Worm (Caenorhabditis elegans) whole organism, L4 larva: Measurements from ENCODE around the gene acs-1.
A peak's percentile ranks its signal among the peaks of the same experiment; 100 is the strongest.

Experiments used
- D1046.2 ChIP-seq: fragments of 200-800 bp; sonication (Bioruptor generic); IDR thresholded peaks from 2 replicates; pipeline ENCODE4 v1.3.6; 2022; ENCODE audit warnings: missing genetic modification characterization, missing compliant biosample characterization
- F49E8.2 ChIP-seq: sonication (generic microtip); optimal IDR thresholded peaks from 2 replicates; lab custom pipeline; 2016; ENCODE audit warnings: missing compliant biosample characterization, mild to moderate bottlenecking, missing genetic modification characterization, borderline replicate concordance
- Y5F2A.4 ChIP-seq: fragments of 200-800 bp; sonication (Bioruptor generic); optimal IDR thresholded peaks from 2 replicates; lab custom pipeline; 2018; ENCODE audit warnings: mild to moderate bottlenecking, missing genetic modification characterization, missing compliant biosample characterization
- arid-1 ChIP-seq: fragments of 200-800 bp; sonication (Bioruptor generic); conservative IDR thresholded peaks from 2 replicates; pipeline ENCODE4 v1.3.6; 2022; ENCODE audit warnings: missing genetic modification reagents, missing genetic modification characterization, missing compliant biosample characterization
- ceh-20 ChIP-seq: fragments of 200-800 bp; sonication (Bioruptor generic); IDR thresholded peaks from 2 replicates; pipeline ENCODE4 v1.3.6; 2022; ENCODE audit warnings: missing genetic modification reagents, missing genetic modification characterization, missing compliant biosample characterization
- ceh-28 ChIP-seq: fragments of 150-350 bp; optimal IDR thresholded peaks from 2 replicates; lab custom pipeline; 2014; ENCODE audit warnings: missing biosample characterization, missing genetic modification reagents, missing genetic modification characterization
- ceh-44 ChIP-seq: fragments of 200-800 bp; sonication (Bioruptor generic); IDR thresholded peaks from 2 replicates; pipeline ENCODE4 v1.3.6; 2022; ENCODE audit warnings: missing genetic modification reagents, missing genetic modification characterization, missing compliant biosample characterization
- ces-1 ChIP-seq: fragments of 150-350 bp; sonication (generic microtip); optimal IDR thresholded peaks from 4 replicates; lab custom pipeline; 2014; ENCODE audit warnings: missing biosample characterization, missing genetic modification reagents, missing genetic modification characterization
- ctbp-1 ChIP-seq: fragments of 200-800 bp; sonication (Bioruptor generic); IDR thresholded peaks from 2 replicates; pipeline ENCODE4 v1.3.6; 2022; ENCODE audit warnings: missing genetic modification reagents, missing genetic modification characterization, missing compliant biosample characterization
- dmd-8 ChIP-seq: fragments of 200-800 bp; sonication (Bioruptor generic); IDR thresholded peaks from 2 replicates; pipeline ENCODE4 v1.3.6; 2022; ENCODE audit warnings: missing genetic modification characterization, missing compliant biosample characterization
- dmd-9 ChIP-seq: fragments of 200-800 bp; sonication (Bioruptor generic); IDR thresholded peaks from 2 replicates; pipeline ENCODE4 v1.3.6; 2022; ENCODE audit warnings: missing genetic modification reagents, missing genetic modification characterization, missing compliant biosample characterization
- duxl-1 ChIP-seq: sonication (generic microtip); optimal IDR thresholded peaks from 2 replicates; lab custom pipeline; 2016; ENCODE audit warnings: mild to moderate bottlenecking, missing genetic modification characterization, moderate library complexity, missing compliant biosample characterization; ENCODE audit not compliant: poor library complexity
- egl-27 ChIP-seq: sonication (generic microtip); optimal IDR thresholded peaks from 3 replicates; lab custom pipeline; 2017; ENCODE audit warnings: missing biosample characterization, missing genetic modification reagents, missing genetic modification characterization
- fkh-10 ChIP-seq: fragments of 150-350 bp; optimal IDR thresholded peaks from 2 replicates; lab custom pipeline; 2014; ENCODE audit warnings: missing biosample characterization, missing genetic modification reagents, missing genetic modification characterization
- fos-1 ChIP-seq: fragments of 150-350 bp; optimal IDR thresholded peaks from 2 replicates; lab custom pipeline; 2014; ENCODE audit warnings: missing biosample characterization, missing genetic modification characterization
- gei-8 ChIP-seq: fragments of 200-800 bp; sonication (Bioruptor generic); optimal IDR thresholded peaks from 2 replicates; lab custom pipeline; 2018; ENCODE audit warnings: mild to moderate bottlenecking, missing genetic modification characterization, missing compliant biosample characterization
- hif-1 ChIP-seq, 2 experiments: sonication (generic microtip); optimal IDR thresholded peaks; 2 replicates each; lab custom pipeline; 2016 to 2017; ENCODE audit warnings: missing compliant biosample characterization in 2 of 2, missing genetic modification characterization in 2 of 2, missing genetic modification reagents in 2 of 2, missing genotype in 2 of 2, mild to moderate bottlenecking in 1 of 2
- hlh-11 ChIP-seq: fragments of 200-800 bp; sonication (Bioruptor generic); optimal IDR thresholded peaks from 2 replicates; lab custom pipeline; 2018; ENCODE audit warnings: mild to moderate bottlenecking, missing genetic modification characterization, missing compliant biosample characterization
- hmg-1.1 ChIP-seq: fragments of 200-800 bp; sonication (Bioruptor generic); IDR thresholded peaks from 2 replicates; pipeline ENCODE4 v1.3.6; 2022; ENCODE audit warnings: missing genetic modification reagents, missing genetic modification characterization, missing compliant biosample characterization
- jun-1 ChIP-seq: fragments of 150-350 bp; optimal IDR thresholded peaks from 2 replicates; lab custom pipeline; 2014; ENCODE audit warnings: missing biosample characterization, missing genetic modification reagents, missing genetic modification characterization
- lim-7 ChIP-seq: fragments of 200-800 bp; sonication (Bioruptor generic); IDR thresholded peaks from 2 replicates; pipeline ENCODE4 v1.3.6; 2022; ENCODE audit warnings: missing genetic modification characterization, missing compliant biosample characterization
- lin-15B ChIP-seq: fragments of 150-350 bp; sonication (generic microtip); optimal IDR thresholded peaks from 3 replicates; lab custom pipeline; 2014; ENCODE audit warnings: missing biosample characterization, missing genetic modification characterization
- lin-38 ChIP-seq: fragments of 200-800 bp; sonication (Bioruptor generic); IDR thresholded peaks from 2 replicates; pipeline ENCODE4 v1.3.6; 2022; ENCODE audit warnings: missing genetic modification reagents, missing genetic modification characterization, missing compliant biosample characterization
- lin-39 ChIP-seq: fragments of 150-350 bp; optimal IDR thresholded peaks from 2 replicates; lab custom pipeline; 2014; ENCODE audit warnings: missing biosample characterization, missing genetic modification reagents, missing genetic modification characterization
- lir-3 ChIP-seq: sonication (generic microtip); optimal IDR thresholded peaks from 2 replicates; lab custom pipeline; 2016; ENCODE audit warnings: mild to moderate bottlenecking, missing genetic modification characterization, missing compliant biosample characterization
- lsy-2 ChIP-seq, 2 experiments: fragments of 150-350 bp in 1 of 2; sonication (generic microtip) in 1 of 2; optimal IDR thresholded peaks; 2 replicates each; lab custom pipeline; 2014 to 2017; ENCODE audit warnings: missing biosample characterization in 2 of 2, missing genetic modification characterization in 2 of 2
- madf-9 ChIP-seq: fragments of 200-800 bp; sonication (Bioruptor generic); conservative IDR thresholded peaks from 2 replicates; pipeline ENCODE4 v1.3.6; 2022; ENCODE audit warnings: missing genetic modification reagents, missing genetic modification characterization, missing compliant biosample characterization
- mdl-1 ChIP-seq, 2 experiments: fragments of 150-350 bp in 1 of 2; sonication (generic microtip) in 1 of 2; optimal IDR thresholded peaks; 2 replicates each; lab custom pipeline; 2014 to 2017; ENCODE audit warnings: missing biosample characterization in 2 of 2, missing genetic modification characterization in 2 of 2
- mxl-3 ChIP-seq: fragments of 200-800 bp; sonication (Bioruptor generic); optimal IDR thresholded peaks from 2 replicates; lab custom pipeline; 2018; ENCODE audit warnings: mild to moderate bottlenecking, missing genetic modification characterization, missing compliant biosample characterization
- nhr-10 ChIP-seq: fragments of 150-350 bp; optimal IDR thresholded peaks from 2 replicates; lab custom pipeline; 2014; ENCODE audit warnings: missing biosample characterization, missing genetic modification characterization
- nhr-11 ChIP-seq: fragments of 150-350 bp; optimal IDR thresholded peaks from 2 replicates; lab custom pipeline; 2014; ENCODE audit warnings: missing biosample characterization, missing genetic modification characterization
- nhr-28 ChIP-seq: fragments of 150-350 bp; optimal IDR thresholded peaks from 2 replicates; lab custom pipeline; 2014; ENCODE audit warnings: missing biosample characterization, missing genetic modification characterization
- nhr-41 ChIP-seq: fragments of 200-800 bp; sonication (Bioruptor generic); IDR thresholded peaks from 2 replicates; pipeline ENCODE4 v1.3.6; 2022; ENCODE audit warnings: missing genetic modification reagents, missing genetic modification characterization, missing compliant biosample characterization
- nhr-42 ChIP-seq: fragments of 200-800 bp; sonication (Bioruptor generic); IDR thresholded peaks from 2 replicates; pipeline ENCODE4 v1.3.6; 2022; ENCODE audit warnings: missing genetic modification characterization, missing compliant biosample characterization
- nhr-48 ChIP-seq: sonication (generic microtip); optimal IDR thresholded peaks from 2 replicates; lab custom pipeline; 2016; ENCODE audit warnings: mild to moderate bottlenecking, missing genetic modification characterization, missing compliant biosample characterization
- nhr-77 ChIP-seq: fragments of 150-350 bp; optimal IDR thresholded peaks from 2 replicates; lab custom pipeline; 2014; ENCODE audit warnings: missing biosample characterization, missing genetic modification characterization
- pha-4 ChIP-seq, 2 experiments: fragments of 150-350 bp in 1 of 2; fragments of 200-800 bp in 1 of 2; sonication (Bioruptor generic) in 1 of 2; IDR thresholded peaks in 1 of 2; optimal IDR thresholded peaks in 1 of 2; 2 replicates each; pipeline versions ENCODE4 v1.3.6 to Lab custom; 2014 to 2022; ENCODE audit warnings: missing genetic modification characterization in 2 of 2, missing genetic modification reagents in 2 of 2, missing biosample characterization in 1 of 2, missing compliant biosample characterization in 1 of 2
- saeg-2 ChIP-seq: fragments of 200-800 bp; sonication (Bioruptor generic); IDR thresholded peaks from 2 replicates; pipeline ENCODE4 v1.3.6; 2022; ENCODE audit warnings: missing genetic modification reagents, missing genetic modification characterization, missing compliant biosample characterization
- set-16 ChIP-seq: fragments of 200-800 bp; sonication (Bioruptor generic); IDR thresholded peaks from 2 replicates; pipeline ENCODE4 v1.3.6; 2022; ENCODE audit warnings: missing genetic modification reagents, missing genetic modification characterization, missing compliant biosample characterization
- snpc-4 ChIP-seq: fragments of 150-350 bp; optimal IDR thresholded peaks from 2 replicates; lab custom pipeline; 2014; ENCODE audit warnings: missing biosample characterization, missing genetic modification characterization
- spr-3 ChIP-seq: fragments of 200-800 bp; sonication (Bioruptor generic); optimal IDR thresholded peaks from 2 replicates; lab custom pipeline; 2018; ENCODE audit warnings: mild to moderate bottlenecking, missing genetic modification characterization, missing compliant biosample characterization
- unc-62 ChIP-seq, 3 experiments: fragments of 150-350 bp in 1 of 3; sonication (generic microtip); optimal IDR thresholded peaks in 2 of 3; peaks in 1 of 3; 1 replicate in 1 of 3; 2 replicates in 2 of 3; lab custom pipeline; 2014 to 2017; ENCODE audit warnings: missing biosample characterization in 3 of 3, missing genetic modification characterization in 3 of 3, missing genetic modification reagents in 3 of 3, missing genotype in 1 of 3
- zfp-2 ChIP-seq: sonication (generic microtip); optimal IDR thresholded peaks from 2 replicates; lab custom pipeline; 2016; ENCODE audit warnings: mild to moderate bottlenecking, missing genetic modification characterization, missing compliant biosample characterization
- zip-2 ChIP-seq: fragments of 150-350 bp; optimal IDR thresholded peaks from 2 replicates; lab custom pipeline; 2014; ENCODE audit warnings: missing biosample characterization, missing genetic modification characterization
- ztf-11 ChIP-seq: fragments of 150-350 bp; optimal IDR thresholded peaks from 2 replicates; lab custom pipeline; 2014; ENCODE audit warnings: missing biosample characterization, missing genetic modification characterization

The acs-1 gene

DNA sequence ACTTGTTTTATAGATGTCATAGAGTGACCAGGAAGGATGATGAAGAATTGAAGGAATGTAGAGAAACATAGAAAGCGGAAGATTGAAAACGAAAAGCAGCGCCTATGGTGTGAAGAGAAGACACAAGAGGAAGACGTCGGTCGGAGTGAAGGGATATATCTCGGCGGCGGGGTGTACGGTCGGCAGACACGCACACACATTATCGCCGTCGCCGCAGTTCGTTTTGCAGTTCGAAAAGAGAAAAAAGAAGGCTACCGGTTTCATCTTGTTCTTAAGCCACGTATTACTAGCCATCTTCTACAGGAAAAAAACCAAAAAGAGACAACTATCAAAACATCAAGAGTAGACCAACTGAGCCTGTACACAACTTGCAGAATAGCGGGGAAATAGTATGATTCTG, 11.4 kb upstream of the acs-1 start:
- TF ChIP-seq duxl-1 (tag; lab: Kevin White, UChicago): no peak
- TF ChIP-seq set-16: 0 out of 2 replicates have a peak, but pooled peaks have one; percentile 8
- peak; percentile 6 for TF ChIP-seq nhr-28
- TF ChIP-seq F49E8.2 (tag; lab: Kevin White, UChicago): no peak
- peak; percentile 29 for TF ChIP-seq hlh-11 (tag; lab: Kevin White, UChicago)
- no peak for TF ChIP-seq nhr-77
- peak; percentile 63 for TF ChIP-seq mxl-3 (GFP tag; lab: Kevin White, UChicago)
- TF ChIP-seq ctbp-1 (GFP tag; lab: Robert Waterston, UW): 0 out of 2 replicates have a peak, but pooled peaks have one; percentile 7
- peak; percentile 2 for TF ChIP-seq nhr-48 (tag; lab: Kevin White, UChicago)
- no peak for TF ChIP-seq nhr-42 (GFP tag; lab: Robert Waterston, UW)
- no peak for TF ChIP-seq mdl-1 (tag; optimal IDR thresholded peaks at IDR 0.05; lab: Kevin White, UChicago)
- TF ChIP-seq ceh-44: no peak
- peak; percentile 17; the same call in 1 of the 2 replicates for TF ChIP-seq lin-38 (GFP tag; lab: Robert Waterston, UW)

DNA sequence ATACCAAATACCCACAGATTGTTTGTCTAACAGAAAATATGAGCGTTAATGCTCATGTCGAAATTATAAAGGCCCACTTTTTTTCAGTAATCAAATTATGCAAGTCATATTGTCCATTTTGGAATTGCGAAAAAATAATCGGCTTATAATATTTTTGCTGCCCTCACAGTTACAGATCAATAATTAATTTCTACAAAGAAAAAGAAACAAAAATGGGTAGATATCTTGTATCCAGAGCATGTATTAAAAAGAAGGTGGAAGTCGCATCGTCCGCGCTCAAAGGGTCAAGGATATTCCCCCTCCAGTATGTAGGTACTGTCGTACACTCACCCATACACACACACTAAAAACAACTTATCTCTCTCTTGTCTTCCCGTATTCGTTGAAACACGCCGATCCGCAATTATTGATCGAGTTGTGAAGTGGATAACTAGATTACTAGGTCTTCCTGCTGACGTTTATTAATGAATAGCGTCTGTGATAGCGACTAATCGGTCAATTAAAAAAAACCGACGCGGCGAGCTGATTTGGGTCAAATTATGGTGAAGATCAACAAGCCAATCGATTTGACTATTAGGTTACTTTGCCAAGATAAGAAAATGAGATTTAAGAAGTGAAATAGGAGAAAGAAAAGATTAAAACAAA, 10.9 kb upstream of the acs-1 start:
- TF ChIP-seq ceh-20 (GFP tag; lab: Robert Waterston, UW) (no peak), unc-62 (GFP tag; optimal IDR thresholded peaks at IDR 0.05 in 1 of 2; lab: Kevin White, UChicago) (peak in 1 of 2 experiments; percentile 95), unc-62 (tag; optimal IDR thresholded peaks at IDR 0.05; lab: Kevin White, UChicago) (no peak)

DNA sequence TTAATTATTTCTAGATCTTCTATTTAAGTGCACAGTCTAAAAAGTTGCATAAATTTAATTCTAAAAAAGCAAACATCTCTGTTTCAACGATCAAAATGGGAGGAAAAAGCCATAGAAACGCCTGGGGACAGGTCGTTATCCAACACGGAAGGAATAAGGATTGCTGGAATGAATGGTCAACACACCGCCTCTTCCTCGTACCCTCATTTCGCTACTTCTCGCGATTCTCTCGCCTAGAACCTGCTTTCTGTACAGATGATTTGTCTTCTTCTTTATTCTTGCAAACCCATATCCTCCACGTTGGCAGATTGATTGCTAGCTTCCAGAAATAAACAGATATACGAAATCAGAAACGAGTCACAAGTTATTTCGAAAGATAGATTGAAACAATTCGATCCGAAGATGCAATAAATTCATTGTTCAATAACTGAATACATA, 9.9 kb upstream of the acs-1 start, which contains the start of gene dpy-11:
dpy-11 (minus strand) TSS at position 354 of the 438 bp plus-strand sequence.
- TF ChIP-seq ces-1 (GFP tag; lab: Kevin White, UChicago) (no peak), hif-1 (tag; optimal IDR thresholded peaks at IDR 0.05; lab: Kevin White, UChicago) (peak in 1 of 2 experiments; percentile 20), snpc-4 (tag; lab: Kevin White, UChicago) (no peak), ceh-28 (tag; lab: Kevin White, UChicago) (no peak), fkh-10 (no peak), dmd-8 (GFP tag; lab: Robert Waterston, UW) (no peak), ztf-11 (no peak), ctbp-1 (GFP tag; lab: Robert Waterston, UW) (0 out of 2 replicates have a peak, but pooled peaks have one; percentile 36), arid-1 (GFP tag; lab: Robert Waterston, UW) (no peak), dmd-9 (GFP tag; lab: Robert Waterston, UW) (no peak), nhr-41 (GFP tag; lab: Robert Waterston, UW) (no peak), saeg-2 (no peak), lim-7 (0 out of 2 replicates have a peak, but pooled peaks have one; percentile 18), gei-8 (GFP tag; lab: Kevin White, UChicago) (peak; percentile 46), hmg-1.1 (GFP tag; lab: Robert Waterston, UW) (peak; percentile 45), lin-39 (tag; lab: Kevin White, UChicago) (no peak), ceh-44 (no peak), madf-9 (peak; percentile 59; the same call in 1 of the 2 replicates), pha-4 (GFP tag; IDR thresholded peaks at IDR 0.05; lab: Robert Waterston, UW) (no peak), pha-4 (tag; optimal IDR thresholded peaks at IDR 0.05; lab: Kevin White, UChicago) (no peak), lir-3 (tag; lab: Kevin White, UChicago) (no peak), spr-3 (GFP tag; lab: Kevin White, UChicago) (peak; percentile 12), nhr-10 (tag; lab: Kevin White, UChicago) (no peak), jun-1 (tag; lab: Kevin White, UChicago) (no peak), lin-15B (tag; lab: Kevin White, UChicago) (no peak), hlh-11 (tag; lab: Kevin White, UChicago) (peak; percentile 79), nhr-11 (tag; lab: Kevin White, UChicago) (no peak), zfp-2 (tag; lab: Kevin White, UChicago) (no peak), nhr-28 (peak; percentile 36), zip-2 (tag; lab: Kevin White, UChicago) (no peak), fos-1 (tag; lab: Kevin White, UChicago) (no peak), D1046.2 (no peak), set-16 (no peak), lsy-2 (tag; optimal IDR thresholded peaks at IDR 0.05; lab: Kevin White, UChicago) (peak; percentile 49 to 58), Y5F2A.4 (GFP tag; lab: Kevin White, UChicago) (no peak), egl-27 (tag; lab: Kevin White, UChicago) (no peak)
